Fruit fly (Drosophila melanogaster) Kc167 (cell line): ENCODE data around the gene tal-1A.

Source experiments
- Myc ChIP-seq: fragments of >200 bp; optimal IDR thresholded peaks from 2 replicates; lab custom pipeline; 2017; ENCODE audit warnings: missing external identifiers
- Sin3A ChIP-seq: fragments of >200 bp; optimal IDR thresholded peaks from 2 replicates; lab custom pipeline; 2018; ENCODE audit warnings: missing external identifiers
- h ChIP-seq: fragments of >200 bp; optimal IDR thresholded peaks from 3 replicates; lab custom pipeline; 2018; ENCODE audit warnings: missing external identifiers
- insv ChIP-seq: fragments of >200 bp; optimal IDR thresholded peaks from 3 replicates; lab custom pipeline; 2018; ENCODE audit warnings: missing external identifiers
- psq ChIP-seq: fragments of >200 bp; optimal IDR thresholded peaks from 2 replicates; lab custom pipeline; 2017; ENCODE audit warnings: missing external identifiers
- ttk ChIP-seq: sonication (Bioruptor generic); optimal IDR thresholded peaks from 2 replicates; lab custom pipeline; 2017; ENCODE audit warnings: missing external identifiers

The tal-1A gene

DNA sequence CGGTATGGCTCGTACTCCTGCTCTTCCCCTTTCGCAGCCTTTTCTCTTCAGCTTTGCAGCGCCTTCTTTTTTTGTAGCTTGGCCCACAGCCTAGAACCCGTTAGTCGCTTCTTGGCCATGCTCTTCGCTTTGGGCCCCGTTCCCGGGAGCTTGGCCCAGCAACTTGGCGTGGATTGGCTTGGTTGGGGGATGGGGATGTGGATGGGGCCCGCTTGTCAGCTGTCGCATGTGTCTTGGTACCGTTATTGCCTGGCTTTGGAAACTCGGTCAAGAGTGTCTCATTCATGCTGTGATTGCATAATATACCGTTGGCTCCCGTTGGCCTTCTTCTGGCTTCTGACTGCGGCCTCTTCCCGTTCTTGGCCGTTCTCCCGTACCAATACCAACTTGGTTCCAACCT lies 27.0 kb upstream of the tal-1A start:
- TF ChIP-seq Myc (lab: Kevin White, UChicago) (no peak), ttk (lab: Kevin White, UChicago) (no peak), insv (lab: Kevin White, UChicago) (no peak), psq (lab: Kevin White, UChicago) (no peak), Sin3A (lab: Kevin White, UChicago) (no peak), h (lab: Kevin White, UChicago) (no peak)

DNA sequence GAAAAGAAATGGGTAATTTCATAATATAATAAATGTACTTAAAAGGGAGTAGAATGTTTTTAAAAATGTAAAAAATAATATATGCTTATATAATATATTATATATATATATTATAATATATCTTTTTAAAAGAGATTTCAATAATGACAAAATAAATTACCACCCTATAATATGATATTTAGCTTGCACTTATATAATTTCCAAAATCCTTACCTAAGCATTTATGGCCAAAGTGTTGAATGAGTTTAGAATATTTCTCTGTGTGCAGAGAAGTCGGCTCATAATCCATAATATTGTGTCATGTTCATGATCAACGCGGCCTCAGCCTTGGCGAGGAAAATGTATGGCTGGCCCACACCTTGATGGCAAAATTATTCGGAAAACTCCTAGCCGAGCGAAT lies 24.7 kb upstream of the tal-1A start:
- TF ChIP-seq ttk (lab: Kevin White, UChicago) (no peak), h (lab: Kevin White, UChicago) (no peak), Myc (lab: Kevin White, UChicago) (no peak), insv (lab: Kevin White, UChicago) (no peak), Sin3A (lab: Kevin White, UChicago) (no peak), psq (lab: Kevin White, UChicago) (no peak)

DNA sequence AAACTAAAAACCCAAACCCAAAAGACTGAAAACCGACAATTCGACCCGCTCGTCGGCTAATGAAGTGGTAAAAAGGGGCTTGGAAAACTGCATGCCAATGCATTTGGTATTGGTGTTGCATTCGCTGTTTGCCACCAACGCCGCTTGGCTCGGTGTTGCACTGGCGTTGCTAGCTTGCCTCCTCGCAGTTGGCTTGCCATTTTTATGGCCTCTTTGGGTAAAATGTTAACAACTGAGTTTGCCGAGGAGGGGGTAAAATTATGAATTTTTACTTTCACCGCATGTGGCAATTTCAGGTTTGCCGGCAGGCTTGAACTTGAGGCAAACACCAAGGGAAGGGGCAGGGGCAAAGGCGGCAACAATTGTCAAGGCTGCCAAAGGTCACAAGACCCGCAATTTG lies 24.2 kb upstream of the tal-1A start:
- no peak for TF ChIP-seq insv (lab: Kevin White, UChicago)
- TF ChIP-seq h (lab: Kevin White, UChicago), result no peak
- no peak for TF ChIP-seq Sin3A (lab: Kevin White, UChicago)
- TF ChIP-seq psq (lab: Kevin White, UChicago), result no peak
- no peak for TF ChIP-seq Myc (lab: Kevin White, UChicago)
- TF ChIP-seq ttk (lab: Kevin White, UChicago), result no peak

DNA sequence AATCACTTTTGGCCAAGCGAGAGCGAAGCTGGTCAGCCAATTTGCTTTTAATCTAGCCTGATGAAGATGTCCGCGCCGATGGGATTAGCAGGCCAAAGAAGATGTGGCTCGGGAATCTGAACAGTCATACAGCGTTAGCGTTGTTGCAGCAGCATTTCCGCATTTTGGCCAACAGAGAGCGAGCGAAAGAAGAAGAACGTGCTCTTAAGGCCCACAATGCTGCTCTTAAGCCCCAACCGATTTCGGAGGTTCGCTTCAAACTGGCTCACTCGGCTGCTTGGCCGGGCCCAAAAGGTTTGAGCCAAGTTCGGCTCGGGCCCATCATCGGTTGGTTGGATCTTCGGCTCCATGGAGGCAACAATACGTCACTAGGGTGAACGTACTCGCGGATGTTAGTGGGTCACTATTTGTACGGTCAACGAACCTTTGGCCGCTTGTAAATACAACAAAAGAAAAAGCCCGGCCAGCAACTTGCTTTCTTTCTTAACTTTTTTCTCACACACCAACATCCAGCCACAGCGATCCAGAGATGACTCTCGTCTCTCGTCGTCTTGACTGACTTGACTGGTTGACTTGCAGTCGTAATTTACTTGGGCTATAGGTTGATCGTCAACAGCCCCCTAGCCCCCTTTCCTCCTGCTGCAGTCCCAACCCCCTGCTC lies 23.2 kb upstream of the tal-1A start:
- TF ChIP-seq h (lab: Kevin White, UChicago), result no peak

DNA sequence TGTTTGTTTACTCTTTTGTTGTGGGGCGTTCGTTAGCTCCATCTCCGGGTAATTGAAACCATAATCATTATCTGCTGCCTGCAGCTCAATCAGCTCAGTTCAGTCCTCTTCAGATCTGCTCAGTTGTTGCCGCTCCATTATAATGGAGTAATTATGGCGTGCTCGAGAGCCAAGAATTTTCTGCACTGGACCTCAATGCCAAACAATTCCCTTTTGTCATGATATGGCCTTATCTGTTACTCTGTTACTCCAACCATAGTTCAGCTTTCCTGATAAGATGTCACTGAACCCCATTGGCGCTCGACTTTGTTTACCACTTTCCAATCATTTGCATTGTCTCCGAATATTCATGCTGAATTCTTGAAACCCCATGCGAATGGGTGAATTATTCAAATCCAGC lies 22.1 kb upstream of the tal-1A start:
- TF ChIP-seq h (lab: Kevin White, UChicago), result no peak
- TF ChIP-seq ttk (lab: Kevin White, UChicago), result no peak

DNA sequence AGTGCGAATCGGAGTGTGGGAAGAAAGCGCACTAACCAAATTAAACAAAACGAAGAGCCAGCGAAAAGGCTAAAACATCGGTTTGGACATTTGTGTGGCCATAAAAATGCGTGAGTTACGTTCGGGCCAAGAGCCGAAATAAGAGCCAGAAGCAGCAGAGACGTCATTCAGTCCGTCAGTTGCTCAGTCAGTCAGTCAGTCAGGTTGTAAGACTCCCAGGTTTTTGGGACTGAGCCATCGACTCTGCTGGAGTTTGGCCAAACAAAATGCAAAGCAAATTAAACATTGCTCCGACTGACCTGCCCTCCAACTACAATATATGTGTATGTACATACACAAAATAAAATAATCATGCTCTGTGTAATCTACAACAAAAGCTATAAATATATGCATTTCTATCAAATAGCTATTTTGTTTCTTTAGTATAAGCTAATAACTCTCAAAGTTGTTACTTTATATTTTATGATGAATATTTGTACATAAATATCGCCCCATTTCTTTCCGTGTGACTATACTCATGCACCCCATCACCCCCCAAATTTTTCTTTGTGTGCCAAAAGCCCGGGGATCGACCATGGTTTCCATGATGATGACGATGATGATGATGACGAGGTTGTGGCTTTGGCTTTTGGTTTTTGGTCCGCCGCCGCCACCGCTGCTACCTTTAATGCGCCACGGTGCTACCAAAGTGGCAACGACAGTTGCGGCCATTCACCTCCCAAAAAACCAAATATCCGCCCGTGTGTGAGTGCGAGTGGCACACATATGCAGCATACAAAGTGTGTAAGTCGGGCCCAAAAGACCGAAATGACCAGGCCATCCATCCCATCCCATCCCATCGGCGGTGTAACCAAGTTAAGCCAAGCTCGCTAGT lies 19.6 kb upstream of the tal-1A start:
- no peak for TF ChIP-seq insv (lab: Kevin White, UChicago)

DNA sequence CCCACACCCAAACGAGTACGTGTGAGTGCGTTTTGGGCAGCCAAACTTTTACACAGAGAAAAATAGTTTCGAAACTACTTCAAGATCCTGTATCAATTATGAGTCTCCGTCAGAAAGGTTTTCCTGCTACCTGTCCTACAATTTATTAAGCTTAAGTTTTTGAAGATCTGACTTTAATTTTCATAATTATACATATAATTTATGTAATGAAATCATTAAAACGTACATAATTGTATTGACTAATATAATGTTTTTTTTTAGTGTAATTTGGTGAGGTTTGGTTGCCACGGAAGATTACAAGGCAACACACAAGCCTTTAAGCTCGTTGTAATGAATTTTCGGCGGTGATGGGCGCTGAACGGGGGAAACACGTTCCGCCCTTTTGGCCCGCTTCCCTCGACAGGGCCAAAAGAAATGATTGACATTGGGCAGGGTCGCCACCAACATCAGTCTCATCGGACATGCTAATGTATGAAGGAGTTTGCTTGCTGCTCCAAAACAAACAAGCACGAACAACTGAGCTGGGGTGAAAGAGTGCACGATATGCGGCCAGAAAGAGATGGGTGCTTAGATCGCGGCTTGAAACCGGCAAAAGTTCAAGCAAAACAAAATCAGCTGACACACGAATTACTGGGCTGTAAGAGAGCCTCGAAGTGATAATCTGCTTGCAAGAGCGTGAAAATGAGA lies 18.8 kb upstream of the tal-1A start:
- TF ChIP-seq ttk (lab: Kevin White, UChicago) (no peak), psq (lab: Kevin White, UChicago) (no peak), Sin3A (lab: Kevin White, UChicago) (no peak), insv (lab: Kevin White, UChicago) (no peak), Myc (lab: Kevin White, UChicago) (no peak), h (lab: Kevin White, UChicago) (no peak)

DNA sequence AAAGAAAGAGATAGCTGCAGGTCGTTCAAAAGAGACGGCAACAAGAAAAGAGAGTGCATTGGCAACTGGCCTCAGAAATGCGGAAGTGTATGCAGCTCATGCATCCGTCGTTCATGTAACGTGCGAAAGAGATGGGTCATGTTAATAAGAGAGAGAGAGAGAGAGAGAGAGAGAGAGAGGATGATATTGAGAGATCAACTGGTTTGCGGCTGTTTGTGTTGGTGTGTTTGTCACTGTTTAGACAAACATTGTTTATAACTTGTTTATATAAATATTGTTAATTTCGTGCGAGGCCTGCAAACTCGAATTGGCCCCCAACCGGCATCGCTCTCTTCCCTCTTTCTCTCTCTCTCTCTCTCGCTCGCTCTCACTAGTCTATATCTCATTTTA lies 18.2 kb upstream of the tal-1A start:
- no peak for TF ChIP-seq ttk (lab: Kevin White, UChicago)

DNA sequence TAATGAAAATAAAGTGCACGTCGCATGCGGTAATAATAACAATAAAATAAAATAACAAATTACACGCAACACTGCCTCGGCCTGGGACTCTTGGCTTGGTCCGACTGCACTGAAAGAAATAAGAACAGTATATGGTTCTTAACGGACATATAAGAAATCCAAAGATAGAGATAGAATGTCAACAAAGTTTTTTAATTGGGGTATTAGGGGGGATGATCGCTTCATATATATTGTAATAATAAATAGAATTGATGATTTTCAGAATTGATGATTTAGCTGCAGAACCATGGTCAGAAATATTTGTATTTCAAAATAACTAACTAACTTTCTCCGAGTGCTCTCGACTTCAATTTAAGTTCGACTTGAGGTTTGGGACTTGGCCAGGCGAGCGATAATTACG lies 16.8 kb upstream of the tal-1A start:
- TF ChIP-seq Myc (lab: Kevin White, UChicago) (no peak), Sin3A (lab: Kevin White, UChicago) (no peak), insv (lab: Kevin White, UChicago) (no peak), ttk (lab: Kevin White, UChicago) (no peak), psq (lab: Kevin White, UChicago) (no peak), h (lab: Kevin White, UChicago) (no peak)

DNA sequence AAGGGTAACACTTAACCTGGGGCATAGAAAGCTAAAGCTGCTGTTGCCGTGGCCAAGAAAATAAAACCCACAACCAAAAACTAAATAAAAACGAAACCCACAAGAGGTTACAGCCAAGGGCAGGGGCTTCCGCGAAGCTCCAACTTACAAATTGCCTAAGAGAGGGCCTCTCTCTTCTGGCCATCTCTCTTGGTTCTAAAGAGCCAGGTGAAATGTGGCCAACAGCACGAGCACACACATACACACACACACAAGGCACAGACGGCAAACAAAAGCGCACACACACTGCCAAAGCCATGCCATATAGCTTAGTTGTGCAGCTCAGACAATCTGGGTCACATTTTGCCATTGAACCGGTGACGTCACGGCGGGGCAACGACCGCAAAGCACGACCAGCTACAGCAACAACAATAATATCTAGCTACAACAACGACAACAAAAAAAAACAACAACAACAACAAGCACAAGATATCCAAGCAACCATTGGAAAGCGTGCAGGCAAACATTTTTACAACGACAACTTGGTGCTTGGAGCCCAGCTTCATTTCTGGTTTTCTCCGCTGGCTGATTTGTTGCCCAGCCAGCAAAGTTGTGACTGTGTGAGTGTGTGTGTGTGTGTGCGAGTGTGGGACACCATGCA lies 16.2 kb upstream of the tal-1A start:
- no peak for TF ChIP-seq h (lab: Kevin White, UChicago)
- no peak for TF ChIP-seq Myc (lab: Kevin White, UChicago)
- no peak for TF ChIP-seq Sin3A (lab: Kevin White, UChicago)
- no peak for TF ChIP-seq psq (lab: Kevin White, UChicago)

DNA sequence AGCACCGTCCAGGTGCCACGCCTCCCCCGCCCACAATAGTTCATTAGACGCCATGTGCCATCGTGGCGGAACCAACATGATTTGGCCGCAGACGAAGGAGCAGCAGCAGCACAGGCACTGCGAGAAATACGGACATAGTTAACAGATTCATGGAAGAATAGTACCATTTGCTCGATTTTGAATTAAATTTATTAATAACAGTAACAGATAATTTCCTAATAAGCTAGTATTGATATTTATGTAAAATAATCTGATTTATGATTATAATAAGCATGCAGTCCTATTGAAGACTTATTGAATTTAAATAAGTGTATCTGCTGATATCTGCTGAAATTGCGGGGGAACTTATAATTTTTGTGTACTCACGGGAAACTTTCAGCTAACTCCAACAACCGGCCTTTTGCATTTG lies 15.6 kb upstream of the tal-1A start:
- TF ChIP-seq insv (lab: Kevin White, UChicago) (no peak), ttk (lab: Kevin White, UChicago) (no peak), h (lab: Kevin White, UChicago) (no peak), psq (lab: Kevin White, UChicago) (no peak), Sin3A (lab: Kevin White, UChicago) (no peak), Myc (lab: Kevin White, UChicago) (no peak)
